Worm (Caenorhabditis elegans) whole organism, late embryonic: Measurements from ENCODE around the gene best-14.

Experiments used
- ama-1 ChIP-seq: fragments of 150-350 bp; optimal IDR thresholded peaks from 2 replicates; lab custom pipeline; 2014
- ceh-19 ChIP-seq: fragments of 200-800 bp; sonication (Bioruptor generic); optimal IDR thresholded peaks from 2 replicates; lab custom pipeline; 2018; ENCODE audit warnings: mild to moderate bottlenecking, missing genetic modification characterization, missing compliant biosample characterization
- ceh-22 ChIP-seq: sonication (generic microtip); optimal IDR thresholded peaks from 2 replicates; lab custom pipeline; 2017; ENCODE audit warnings: missing biosample characterization, missing genetic modification characterization
- ceh-34 ChIP-seq: sonication (generic microtip); optimal IDR thresholded peaks from 2 replicates; lab custom pipeline; 2016; ENCODE audit warnings: mild to moderate bottlenecking, missing genetic modification characterization, missing compliant biosample characterization
- ceh-6 ChIP-seq: fragments of 200-800 bp; sonication (Bioruptor generic); optimal IDR thresholded peaks from 2 replicates; lab custom pipeline; 2018; ENCODE audit warnings: mild to moderate bottlenecking, missing genetic modification characterization, missing compliant biosample characterization
- ceh-9 ChIP-seq: sonication (generic microtip); optimal IDR thresholded peaks from 2 replicates; lab custom pipeline; 2016; ENCODE audit warnings: mild to moderate bottlenecking, missing genetic modification characterization, inconsistent platforms, missing compliant biosample characterization
- elt-2 ChIP-seq: sonication (generic microtip); optimal IDR thresholded peaks from 2 replicates; lab custom pipeline; 2016; ENCODE audit warnings: missing genetic modification reagents, missing genetic modification characterization, missing compliant biosample characterization
- fkh-10 ChIP-seq: fragments of 150-350 bp; optimal IDR thresholded peaks from 2 replicates; lab custom pipeline; 2014; ENCODE audit warnings: missing biosample characterization, missing genetic modification reagents, missing genetic modification characterization
- hlh-30 ChIP-seq: sonication (generic microtip); optimal IDR thresholded peaks from 2 replicates; lab custom pipeline; 2017; ENCODE audit warnings: antibody characterized with exemption, missing genetic modification characterization, missing compliant biosample characterization; ENCODE audit not compliant: insufficient read depth
- lin-11 ChIP-seq: fragments of 200-800 bp; sonication (Bioruptor generic); optimal IDR thresholded peaks from 2 replicates; lab custom pipeline; 2018; ENCODE audit warnings: mild to moderate bottlenecking, missing genetic modification characterization, missing compliant biosample characterization
- pax-1 ChIP-seq: fragments of 150-350 bp; optimal IDR thresholded peaks from 2 replicates; lab custom pipeline; 2014; ENCODE audit warnings: missing biosample characterization, missing genetic modification characterization
- sox-2 ChIP-seq: fragments of 200-800 bp; sonication (Bioruptor generic); IDR thresholded peaks from 2 replicates; pipeline ENCODE4 v1.3.6; 2022; ENCODE audit warnings: missing genetic modification reagents, missing genetic modification characterization, missing compliant biosample characterization
- unc-55 ChIP-seq: sonication (generic microtip); optimal IDR thresholded peaks from 2 replicates; lab custom pipeline; 2017; ENCODE audit warnings: missing biosample characterization, missing genetic modification reagents, missing genetic modification characterization

DNA sequence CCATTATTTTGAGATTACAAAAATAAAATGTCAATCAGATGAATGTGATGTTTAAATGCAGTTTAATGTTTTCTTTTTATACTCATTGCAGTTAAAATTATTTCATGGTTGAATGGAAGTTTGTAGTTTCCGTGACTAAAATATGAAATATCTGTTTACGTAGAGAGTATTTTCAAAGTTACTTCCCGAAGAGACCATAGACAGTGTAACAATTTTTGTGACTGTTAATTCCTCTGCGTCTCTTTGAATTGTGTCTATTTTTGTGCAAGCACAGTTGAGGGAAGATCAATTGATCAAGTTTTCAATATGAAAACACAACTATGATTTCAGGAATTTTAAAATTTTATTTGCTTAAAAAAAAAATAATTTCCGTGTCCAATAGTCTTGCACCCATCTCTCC is 11.0 kb upstream of the best-14 start, which contains the start of gene F25D1.5:
- TF ChIP-seq ama-1 (no peak), unc-55 (GFP tag; lab: Kevin White, UChicago) (no peak), ceh-6 (GFP tag; lab: Kevin White, UChicago) (no peak), lin-11 (tag; lab: Kevin White, UChicago) (no peak), sox-2 (no peak), hlh-30 (no peak), fkh-10 (GFP tag; lab: Kevin White, UChicago) (no peak), pax-1 (tag; lab: Kevin White, UChicago) (no peak), ceh-19 (no peak), ceh-34 (no peak), elt-2 (tag; lab: Kevin White, UChicago) (no peak), ceh-22 (tag; lab: Kevin White, UChicago) (no peak), ceh-9 (tag; lab: Kevin White, UChicago) (no peak)
